Fruit fly (Drosophila melanogaster) whole organism, embryonic: ENCODE results near the gene CG16710.

Experiments used
- B-H2 ChIP-seq: fragments of 200-800 bp; sonication (Bioruptor generic); optimal IDR thresholded peaks from 2 replicates; lab custom pipeline; 2018; ENCODE audit warnings: missing biosample characterization, mild to moderate bottlenecking, missing genetic modification characterization
- Blimp-1 ChIP-seq: fragments of 200-800 bp; sonication (Bioruptor generic); optimal IDR thresholded peaks from 3 replicates; lab custom pipeline; 2018; ENCODE audit warnings: missing biosample characterization, missing genetic modification characterization, mild to moderate bottlenecking, moderate library complexity, missing genetic modification reagents
- Bteb2 ChIP-seq: fragments of 200-800 bp; sonication (Bioruptor generic); optimal IDR thresholded peaks from 2 replicates; lab custom pipeline; 2016; ENCODE audit warnings: missing biosample characterization, missing genetic modification characterization
- CG10321 ChIP-seq: fragments of 200-800 bp; sonication (Bioruptor generic); IDR thresholded peaks from 2 replicates; pipeline ENCODE4 v1.3.6; 2022; ENCODE audit warnings: missing biosample characterization, missing genetic modification characterization
- CG11504 ChIP-seq: fragments of 200-800 bp; sonication (Bioruptor generic); optimal IDR thresholded peaks from 3 replicates; lab custom pipeline; 2019; ENCODE audit warnings: missing biosample characterization, mild to moderate bottlenecking, missing genetic modification characterization, moderate library complexity
- CG11560 ChIP-seq: fragments of 200-800 bp; sonication (Bioruptor generic); IDR thresholded peaks from 3 replicates; pipeline ENCODE4 v1.3.6; 2022; ENCODE audit warnings: missing biosample characterization, missing genetic modification characterization
- CG12104 ChIP-seq: fragments of 200-800 bp; sonication (Bioruptor generic); optimal IDR thresholded peaks from 3 replicates; lab custom pipeline; 2016; ENCODE audit warnings: missing biosample characterization, missing genetic modification characterization
- CG12391 ChIP-seq: fragments of 200-800 bp; sonication (Bioruptor generic); optimal IDR thresholded peaks from 3 replicates; lab custom pipeline; 2018; ENCODE audit warnings: missing biosample characterization, mild to moderate bottlenecking, missing genetic modification characterization, moderate library complexity
- CG17328 ChIP-seq: fragments of 200-800 bp; sonication (Bioruptor generic); IDR thresholded peaks from 2 replicates; pipeline ENCODE4 v1.3.6; 2022; ENCODE audit warnings: missing biosample characterization, missing genetic modification characterization
- CG18011 ChIP-seq: fragments of 200-800 bp; sonication (Bioruptor generic); optimal IDR thresholded peaks from 2 replicates; lab custom pipeline; 2017; ENCODE audit warnings: missing biosample characterization, missing genetic modification characterization, mild to moderate bottlenecking, moderate library complexity, missing genotype
- CG1832 ChIP-seq: fragments of 200-800 bp; sonication (Bioruptor generic); optimal IDR thresholded peaks from 2 replicates; lab custom pipeline; 2017; ENCODE audit warnings: missing biosample characterization, mild to moderate bottlenecking, missing genetic modification characterization, inconsistent platforms
- CG2199 ChIP-seq: fragments of 200-800 bp; sonication (Bioruptor generic); IDR thresholded peaks from 3 replicates; pipeline ENCODE4 v1.3.6; 2022; ENCODE audit warnings: missing biosample characterization, missing genetic modification characterization
- CG30431 ChIP-seq: fragments of 200-800 bp; sonication (Bioruptor generic); optimal IDR thresholded peaks from 2 replicates; lab custom pipeline; 2017; ENCODE audit warnings: missing biosample characterization, missing genetic modification characterization
- CG31441 ChIP-seq: fragments of 200-800 bp; sonication (Bioruptor generic); IDR thresholded peaks from 2 replicates; pipeline ENCODE4 v1.3.6; 2022; ENCODE audit warnings: missing biosample characterization, missing genetic modification characterization
- CG32532 ChIP-seq: fragments of 200-800 bp; sonication (Bioruptor generic); IDR thresholded peaks from 2 replicates; pipeline ENCODE4 v1.3.6; 2022; ENCODE audit warnings: missing biosample characterization, missing genetic modification characterization
- CG3726 ChIP-seq: fragments of 200-800 bp; sonication (Bioruptor generic); IDR thresholded peaks from 3 replicates; pipeline ENCODE4, ENCODE4 v1.3.6; 2022; ENCODE audit warnings: missing biosample characterization, missing genetic modification characterization
- CG5180 ChIP-seq: fragments of 200-800 bp; sonication (Bioruptor generic); optimal IDR thresholded peaks from 3 replicates; lab custom pipeline; 2017; ENCODE audit warnings: missing biosample characterization, missing genetic modification characterization, mild to moderate bottlenecking, moderate library complexity, missing genetic modification reagents
- CG6175 ChIP-seq: fragments of 200-800 bp; sonication (Bioruptor generic); IDR thresholded peaks from 3 replicates; pipeline ENCODE4 v1.3.6; 2022; ENCODE audit warnings: missing biosample characterization, missing genetic modification characterization
- CG6254 ChIP-seq: fragments of 200-800 bp; sonication (Bioruptor generic); optimal IDR thresholded peaks from 3 replicates; lab custom pipeline; 2017; ENCODE audit warnings: mild to moderate bottlenecking, missing biosample characterization, missing genetic modification reagents, missing genetic modification characterization
- CG6791 ChIP-seq: fragments of 200-800 bp; sonication (Bioruptor generic); IDR thresholded peaks from 3 replicates; pipeline ENCODE4 v1.3.6; 2022; ENCODE audit warnings: missing biosample characterization, missing genetic modification characterization; ENCODE audit not compliant: partially characterized antibody
- CG7745 ChIP-seq: fragments of 200-800 bp; sonication (Bioruptor generic); optimal IDR thresholded peaks from 2 replicates; lab custom pipeline; 2018; ENCODE audit warnings: missing biosample characterization, mild to moderate bottlenecking, missing genetic modification characterization, moderate library complexity
- CG7786 ChIP-seq: fragments of 200-800 bp; sonication (Bioruptor generic); optimal IDR thresholded peaks from 2 replicates; lab custom pipeline; 2016; ENCODE audit warnings: missing biosample characterization, missing genetic modification characterization
- CG8478 ChIP-seq: fragments of >200 bp; optimal IDR thresholded peaks from 2 replicates; lab custom pipeline; 2018
- CG8944 ChIP-seq: fragments of 200-800 bp; sonication (Bioruptor generic); optimal IDR thresholded peaks from 3 replicates; lab custom pipeline; 2016; ENCODE audit warnings: missing biosample characterization, missing genetic modification characterization
- CG9609 ChIP-seq: fragments of 200-800 bp; sonication (Bioruptor generic); optimal IDR thresholded peaks from 3 replicates; lab custom pipeline; 2016; ENCODE audit warnings: missing biosample characterization, missing genetic modification characterization
- D19A ChIP-seq: fragments of 200-800 bp; optimal IDR thresholded peaks from 3 replicates; lab custom pipeline; 2019; ENCODE audit warnings: missing biosample characterization, mild to moderate bottlenecking, missing genetic modification characterization, moderate library complexity
- Deaf1 ChIP-seq: fragments of 200-800 bp; optimal IDR thresholded peaks from 3 replicates; lab custom pipeline; 2019; ENCODE audit warnings: missing biosample characterization, mild to moderate bottlenecking, missing genetic modification characterization, moderate library complexity
- Drgx ChIP-seq: fragments of 200-800 bp; sonication (Bioruptor generic); IDR thresholded peaks from 2 replicates; pipeline ENCODE4 v1.3.6; 2022; ENCODE audit warnings: missing biosample characterization, missing genetic modification characterization
- Fer2 ChIP-seq: fragments of 200-800 bp; sonication (Bioruptor generic); optimal IDR thresholded peaks from 2 replicates; lab custom pipeline; 2018; ENCODE audit warnings: missing biosample characterization, mild to moderate bottlenecking, missing genetic modification characterization, moderate library complexity
- Gsc ChIP-seq: fragments of 200-800 bp; sonication (Bioruptor generic); IDR thresholded peaks from 2 replicates; pipeline ENCODE4 v1.3.6; 2022; ENCODE audit warnings: missing biosample characterization, missing genetic modification characterization
- H15 ChIP-seq: fragments of 200-800 bp; sonication (Bioruptor generic); IDR thresholded peaks from 3 replicates; pipeline ENCODE4 v1.3.6; 2022; ENCODE audit warnings: missing biosample characterization, missing genetic modification characterization
- Hand ChIP-seq: fragments of 200-800 bp; sonication (Bioruptor generic); optimal IDR thresholded peaks from 2 replicates; lab custom pipeline; 2017; ENCODE audit warnings: mild to moderate bottlenecking, missing biosample characterization, missing genetic modification reagents, missing genetic modification characterization
- Hsf ChIP-seq: fragments of 200-800 bp; sonication (Bioruptor generic); optimal IDR thresholded peaks from 3 replicates; lab custom pipeline; 2016; ENCODE audit warnings: missing biosample characterization, missing genetic modification characterization
- Lhr ChIP-seq: fragments of 200-800 bp; sonication (Bioruptor generic); optimal IDR thresholded peaks from 3 replicates; lab custom pipeline; 2017; ENCODE audit warnings: mild to moderate bottlenecking, missing biosample characterization, missing genetic modification reagents, missing genetic modification characterization
- Med ChIP-seq: fragments of 200-800 bp; sonication (Bioruptor generic); peaks from one replicate; lab custom pipeline; 2016; ENCODE audit warnings: missing biosample characterization, missing genetic modification characterization, mild to moderate bottlenecking, inconsistent platforms, moderate library complexity
- NK7.1 ChIP-seq: fragments of 200-800 bp; sonication (Bioruptor generic); optimal IDR thresholded peaks from 3 replicates; lab custom pipeline; 2016; ENCODE audit warnings: missing biosample characterization, missing genetic modification characterization
- Sin3A ChIP-seq: fragments of >200 bp; optimal IDR thresholded peaks from 2 replicates; lab custom pipeline; 2018
- amos ChIP-seq: fragments of 200-800 bp; sonication (Bioruptor generic); IDR thresholded peaks from 2 replicates; pipeline ENCODE4 v1.3.6; 2022; ENCODE audit warnings: missing biosample characterization, missing genetic modification characterization; ENCODE audit not compliant: partially characterized antibody
- ap ChIP-seq: fragments of 200-800 bp; sonication (Bioruptor generic); IDR thresholded peaks from 2 replicates; pipeline ENCODE4 v1.3.6; 2022; ENCODE audit warnings: missing biosample characterization, missing genetic modification characterization
- ash1 ChIP-seq: fragments of 200-800 bp; sonication (Bioruptor generic); optimal IDR thresholded peaks from 2 replicates; lab custom pipeline; 2018; ENCODE audit warnings: missing biosample characterization, mild to moderate bottlenecking, missing genetic modification characterization
- bab2 ChIP-seq: fragments of 200-800 bp; sonication (Bioruptor generic); optimal IDR thresholded peaks from 2 replicates; lab custom pipeline; 2016; ENCODE audit warnings: missing biosample characterization, missing genetic modification characterization
- br ChIP-seq: fragments of >200 bp; optimal IDR thresholded peaks from 2 replicates; lab custom pipeline; 2017
- ci ChIP-seq: fragments of 200-800 bp; sonication (Bioruptor generic); IDR thresholded peaks from 3 replicates; pipeline ENCODE4 v1.3.6; 2022; ENCODE audit warnings: missing biosample characterization, missing genetic modification characterization
- dpn ChIP-seq, 2 experiments: fragments of 200-800 bp; sonication (Bioruptor generic); optimal IDR thresholded peaks; 3 replicates each; lab custom pipeline; 2016; ENCODE audit warnings: missing biosample characterization in 2 of 2, missing genetic modification characterization in 2 of 2
- eve ChIP-seq, 2 experiments: fragments of >200 bp; optimal IDR thresholded peaks; 2 replicates each; lab custom pipeline; 2017; ENCODE audit warnings: missing biosample characterization in 2 of 2, missing genetic modification characterization in 2 of 2
- grn ChIP-seq: fragments of 200-800 bp; sonication (Bioruptor generic); optimal IDR thresholded peaks from 3 replicates; lab custom pipeline; 2017; ENCODE audit warnings: missing biosample characterization, missing genetic modification characterization
- hkb ChIP-seq, 2 experiments: fragments of 200-800 bp in 1 of 2; fragments of >200 bp in 1 of 2; sonication (Bioruptor generic) in 1 of 2; IDR thresholded peaks in 1 of 2; optimal IDR thresholded peaks in 1 of 2; 2 replicates each; pipeline versions ENCODE4 v1.3.6 to Lab custom; 2017 to 2022; ENCODE audit warnings: missing biosample characterization in 1 of 2, missing genetic modification characterization in 1 of 2
- pfk ChIP-seq: fragments of 200-800 bp; sonication (Bioruptor generic); optimal IDR thresholded peaks from 2 replicates; lab custom pipeline; 2018; ENCODE audit warnings: missing biosample characterization, mild to moderate bottlenecking, missing genetic modification characterization, moderate library complexity
- run ChIP-seq: fragments of 200-800 bp; sonication (Bioruptor generic); optimal IDR thresholded peaks from 3 replicates; lab custom pipeline; 2018; ENCODE audit warnings: missing biosample characterization, mild to moderate bottlenecking, missing genetic modification characterization
- seq ChIP-seq: fragments of 200-800 bp; sonication (Bioruptor generic); IDR thresholded peaks from 2 replicates; pipeline ENCODE4 v1.3.6; 2022; ENCODE audit warnings: missing biosample characterization, missing genetic modification characterization
- vvl ChIP-seq: fragments of 200-800 bp; sonication (Bioruptor generic); IDR thresholded peaks from 2 replicates; pipeline ENCODE4 v1.3.6; 2022; ENCODE audit warnings: missing biosample characterization, missing genetic modification characterization

The CG16710 gene

dm6 chr3R:23646183-23646582 lies 36.1 kb upstream of the CG16710 start (continued):
- no peak for TF ChIP-seq CG11560 (tag; lab: Robert Waterston, UW)
- TF ChIP-seq ci (GFP tag; lab: Robert Waterston, UW), result peak; percentile 94
- TF ChIP-seq dpn (GFP tag; optimal IDR thresholded peaks at IDR 0.05; lab: Kevin White, UChicago), result peak; percentile 69 to 75
- TF ChIP-seq CG5180 (GFP tag; lab: Kevin White, UChicago), result peak; percentile 38
- TF ChIP-seq Lhr, result peak; percentile 7
- peak; percentile 29 for TF ChIP-seq Deaf1
- TF ChIP-seq Med (GFP tag; lab: Kevin White, UChicago), result peak; percentile 96
- TF ChIP-seq CG12104, result peak; percentile 41
- TF ChIP-seq CG2199 (GFP tag; lab: Robert Waterston, UW), result peak; percentile 49; the same call in 1 of the 3 replicates
- TF ChIP-seq grn (GFP tag; lab: Kevin White, UChicago), result no peak
- no peak for TF ChIP-seq CG1832 (GFP tag; lab: Kevin White, UChicago)
- TF ChIP-seq ap (GFP tag; lab: Robert Waterston, UW), result peak; percentile 75
- TF ChIP-seq Fer2, result no peak
- TF ChIP-seq CG12391 (tag; lab: Kevin White, UChicago), result peak; percentile 66
- TF ChIP-seq bab2 (GFP tag; lab: Kevin White, UChicago), result peak; percentile 61
- peak; percentile 51 for TF ChIP-seq CG18011 (GFP tag; lab: Kevin White, UChicago)
- peak; percentile 83 for TF ChIP-seq CG11504
- peak; percentile 75 for TF ChIP-seq Hsf (GFP tag; lab: Kevin White, UChicago)
- TF ChIP-seq B-H2, result no peak
- TF ChIP-seq CG7786 (GFP tag; lab: Kevin White, UChicago), result peak; percentile 51
- TF ChIP-seq vvl, result peak; percentile 89
- peak; percentile 74; the same call in 2 of the 3 replicates for TF ChIP-seq CG3726 (GFP tag; lab: Robert Waterston, UW)
- TF ChIP-seq pfk (GFP tag; lab: Kevin White, UChicago), result no peak
- TF ChIP-seq CG8944, result peak; percentile 51
- peak; percentile 58 for TF ChIP-seq CG6254 (GFP tag; lab: Kevin White, UChicago)
- no peak for TF ChIP-seq hkb (optimal IDR thresholded peaks at IDR 0.05; lab: Kevin White, UChicago)
- TF ChIP-seq hkb (GFP tag; IDR thresholded peaks at IDR 0.05; lab: Robert Waterston, UW), result peak; percentile 90
- peak; percentile 70 for TF ChIP-seq CG31441 (GFP tag; lab: Robert Waterston, UW)
- TF ChIP-seq NK7.1, result no peak
- TF ChIP-seq Blimp-1, result peak; percentile 79
- TF ChIP-seq Gsc (GFP tag; lab: Robert Waterston, UW), result peak; percentile 68; the same call in 1 of the 2 replicates
- TF ChIP-seq CG10321, result peak; percentile 50; the same call in 1 of the 2 replicates
- 0 out of 3 replicates have a peak, but pooled peaks have one; percentile 44 for TF ChIP-seq CG6791 (GFP tag; lab: Robert Waterston, UW)
- TF ChIP-seq CG17328 (GFP tag; lab: Robert Waterston, UW), result peak; percentile 88
- TF ChIP-seq amos (GFP tag; lab: Robert Waterston, UW), result no peak
- peak; percentile 83 for TF ChIP-seq H15 (GFP tag; lab: Robert Waterston, UW)
- peak; percentile 94 for TF ChIP-seq Drgx (GFP tag; lab: Robert Waterston, UW)
- TF ChIP-seq seq (GFP tag; lab: Robert Waterston, UW), result peak; percentile 57
- peak; percentile 59 for TF ChIP-seq D19A (tag; lab: Kevin White, UChicago)
- no peak for TF ChIP-seq ash1 (GFP tag; lab: Kevin White, UChicago)
- TF ChIP-seq Hand (GFP tag; lab: Kevin White, UChicago), result peak; percentile 36
- peak in 1 of 2 experiments; percentile 85 for TF ChIP-seq eve (GFP tag; optimal IDR thresholded peaks at IDR 0.05; lab: Kevin White, UChicago)
- TF ChIP-seq CG8478, result no peak
- no peak for TF ChIP-seq br
- TF ChIP-seq Sin3A, result no peak
- TF ChIP-seq CG7745 (tag; lab: Kevin White, UChicago), result no peak
- no peak for TF ChIP-seq CG6175 (GFP tag; lab: Robert Waterston, UW)
- TF ChIP-seq Bteb2 (GFP tag; lab: Kevin White, UChicago), result peak; percentile 42
- peak; percentile 53 for TF ChIP-seq CG30431 (GFP tag; lab: Kevin White, UChicago)
- TF ChIP-seq CG32532 (GFP tag; lab: Robert Waterston, UW), result peak; percentile 62
- peak; percentile 33 for TF ChIP-seq run (tag; lab: Kevin White, UChicago)
- TF ChIP-seq CG9609 (GFP tag; lab: Kevin White, UChicago), result peak; percentile 54
